Fruit fly (Drosophila melanogaster): ENCODE measurements around the gene CG5676.

CG5676 gene

dm6 chr2L:10255725-10256158, at the start of gene CG5676:
TSS of gene CG5676 (minus strand) at chr2L:10255891.
- no peak for TF ChIP-seq CG11247 (GFP tag; IDR thresholded peaks at IDR 0.05)
- TF ChIP-seq CG12071 (GFP tag; optimal IDR thresholded peaks at IDR 0.05): no peak
- no peak for TF ChIP-seq CG7987 (GFP tag; optimal IDR thresholded peaks at IDR 0.05)
- TF ChIP-seq Jarid2 (GFP tag; optimal IDR thresholded peaks at IDR 0.05): no peak
- TF ChIP-seq CG17802 (tag; optimal IDR thresholded peaks at IDR 0.05): peak; percentile 86
- peak; percentile 25 for TF ChIP-seq Dp (GFP tag; optimal IDR thresholded peaks at IDR 0.05)
- no peak for TF ChIP-seq sens (GFP tag)
- TF ChIP-seq Mes4 (GFP tag; optimal IDR thresholded peaks at IDR 0.05): no peak
- no peak for TF ChIP-seq CG11560 (tag; IDR thresholded peaks at IDR 0.05)
- no peak for TF ChIP-seq CTCF (GFP tag; optimal IDR thresholded peaks at IDR 0.05)
- TF ChIP-seq sob (GFP tag; IDR thresholded peaks at IDR 0.05): no peak
- no peak for TF ChIP-seq so (GFP tag; IDR thresholded peaks at IDR 0.05)
- no peak for TF ChIP-seq CG3838 (GFP tag; optimal IDR thresholded peaks at IDR 0.05)
- no peak for TF ChIP-seq Lpt (GFP tag; optimal IDR thresholded peaks at IDR 0.05)
- no peak for TF ChIP-seq GATAe (GFP tag; conservative IDR thresholded peaks at IDR 0.05)
- no peak for TF ChIP-seq HmgZ (tag; optimal IDR thresholded peaks at IDR 0.05)
- TF ChIP-seq org-1 (GFP tag; optimal IDR thresholded peaks at IDR 0.05): no peak
- TF ChIP-seq CG13624 (GFP tag; optimal IDR thresholded peaks at IDR 0.05): peak; percentile 16
- no peak for TF ChIP-seq CG8765 (GFP tag; IDR thresholded peaks at IDR 0.05)
- no peak for TF ChIP-seq CG7839 (tag; optimal IDR thresholded peaks at IDR 0.05)
- TF ChIP-seq Med (GFP tag): peak; percentile 59
- peak; percentile 4 for TF ChIP-seq CG18262 (tag; optimal IDR thresholded peaks at IDR 0.05)
- no peak for TF ChIP-seq NC2β (GFP tag; optimal IDR thresholded peaks at IDR 0.05)
- TF ChIP-seq CoRest (tag; optimal IDR thresholded peaks at IDR 0.05): no peak
- no peak for TF ChIP-seq CG5953 (GFP tag; IDR thresholded peaks at IDR 0.05)
- no peak for TF ChIP-seq pb (GFP tag; optimal IDR thresholded peaks at IDR 0.05)
- no peak for TF ChIP-seq CG17385 (GFP tag; optimal IDR thresholded peaks at IDR 0.05)
- peak; percentile 11 for TF ChIP-seq nerfin-1 (tag; optimal IDR thresholded peaks at IDR 0.05)
- no peak for TF ChIP-seq ftz-f1 (GFP tag; optimal IDR thresholded peaks at IDR 0.05)
- TF ChIP-seq CG8478 (optimal IDR thresholded peaks at IDR 0.05): no peak
- TF ChIP-seq stwl (tag; optimal IDR thresholded peaks at IDR 0.05): peak; percentile 52
- TF ChIP-seq vfl (GFP tag; optimal IDR thresholded peaks at IDR 0.05): no peak
- TF ChIP-seq CG9817 (tag; optimal IDR thresholded peaks at IDR 0.05): no peak
- TF ChIP-seq ap (GFP tag; IDR thresholded peaks at IDR 0.05): no peak
- TF ChIP-seq NFAT (GFP tag; IDR thresholded peaks at IDR 0.05): no peak
- no peak for TF ChIP-seq gro (GFP tag; optimal IDR thresholded peaks at IDR 0.05)
- no peak for TF ChIP-seq Nf-YB (GFP tag; optimal IDR thresholded peaks at IDR 0.05)
- no peak for TF ChIP-seq chm (GFP tag; IDR thresholded peaks at IDR 0.05)
- no peak for TF ChIP-seq Opbp (GFP tag; IDR thresholded peaks at IDR 0.05; ENCODE audit: partially characterized antibody)
- TF ChIP-seq CG10959 (GFP tag; IDR thresholded peaks at IDR 0.05): no peak
- no peak for TF ChIP-seq CG9215 (GFP tag; IDR thresholded peaks at IDR 0.05)
- no peak for TF ChIP-seq CG17568 (GFP tag; optimal IDR thresholded peaks at IDR 0.05)
- TF ChIP-seq bsh (GFP tag; optimal IDR thresholded peaks at IDR 0.05): no peak
- no peak for TF ChIP-seq Hr3 (GFP tag; optimal IDR thresholded peaks at IDR 0.05)
- TF ChIP-seq Blimp-1 (GFP tag; optimal IDR thresholded peaks at IDR 0.05): no peak
- TF ChIP-seq crp (GFP tag; optimal IDR thresholded peaks at IDR 0.05): no peak
- no peak for TF ChIP-seq slp2 (GFP tag; optimal IDR thresholded peaks at IDR 0.05)
- peak; percentile 4 for TF ChIP-seq nom (GFP tag; optimal IDR thresholded peaks at IDR 0.05)
- TF ChIP-seq CG7786 (GFP tag; optimal IDR thresholded peaks at IDR 0.05): no peak
- TF ChIP-seq CG16813 (GFP tag; IDR thresholded peaks at IDR 0.05; ENCODE audit: partially characterized antibody): no peak
- peak; percentile 50; the same call in 1 of the 3 replicates for TF ChIP-seq row (GFP tag; IDR thresholded peaks at IDR 0.05)
- TF ChIP-seq zen (tag; optimal IDR thresholded peaks at IDR 0.05): peak; percentile 56
- TF ChIP-seq Hsf (GFP tag; optimal IDR thresholded peaks at IDR 0.05): no peak

Measured in whole organism, embryonic.